Worm (Caenorhabditis elegans): Measurements from ENCODE around the gene F01G4.6.
"Not testable (repeated sequence)": the region's sequence is repeated elsewhere in the genome, so short reads cannot be mapped to it uniquely, and the experiment has no call there.

Gene F01G4.6

DNA sequence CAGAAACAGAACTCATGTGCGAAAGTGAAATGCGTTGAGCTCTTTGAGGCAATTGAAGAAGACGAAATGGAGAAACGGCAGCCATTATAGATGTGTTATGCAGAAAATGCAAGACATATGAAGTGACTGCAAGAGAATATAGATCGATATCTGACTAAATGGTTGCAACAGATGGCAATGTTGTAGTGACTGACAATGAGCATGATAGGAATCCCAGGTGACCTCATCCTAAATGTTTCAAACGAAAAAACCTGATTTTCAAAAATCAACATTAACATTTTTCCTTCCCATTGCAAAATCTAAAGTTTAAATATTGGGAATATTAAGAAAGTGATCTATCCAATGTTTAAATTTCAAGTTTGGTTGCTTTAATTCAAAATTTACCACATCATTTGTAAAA, 11.4 kb upstream of the F01G4.6 start, which contains the start of gene C08F8.15:
C08F8.15 (minus strand) TSS at position 101 of the 400 bp plus-strand sequence.
- TF ChIP-seq dao-5 (tag; optimal IDR thresholded peaks at IDR 0.05) = no peak
- TF ChIP-seq him-1 (tag; optimal IDR thresholded peaks at IDR 0.05) = no peak
- TF ChIP-seq W03F9.2 (tag; optimal IDR thresholded peaks at IDR 0.05) = no peak

ce11 chrIV:11159886-11160285, 10.6 kb upstream of the F01G4.6 start, which contains the start of gene mboa-4:
mboa-4 (minus strand) TSS chrIV:11159986.
- TF ChIP-seq W03F9.2 (tag; optimal IDR thresholded peaks at IDR 0.05) = no peak
- TF ChIP-seq dao-5 (tag; optimal IDR thresholded peaks at IDR 0.05) = no peak
- TF ChIP-seq him-1 (tag; optimal IDR thresholded peaks at IDR 0.05) = no peak

ce11 chrIV:11156526-11156925, 7.2 kb upstream of the F01G4.6 start:
- no peak for TF ChIP-seq W03F9.2 (tag; optimal IDR thresholded peaks at IDR 0.05)
- no peak for TF ChIP-seq him-1 (tag; optimal IDR thresholded peaks at IDR 0.05)
- no peak for TF ChIP-seq dao-5 (tag; optimal IDR thresholded peaks at IDR 0.05)

ce11 chrIV:11154425-11155114, 5.3 kb upstream of the F01G4.6 start, which contains the start of gene C08F8.3:
C08F8.3 (plus strand) TSS chrIV:11155044.
- TF ChIP-seq W03F9.2, him-1, dao-5 (tag; optimal IDR thresholded peaks at IDR 0.05): not testable (repeated sequence)

- no peak for TF ChIP-seq him-1 (tag; optimal IDR thresholded peaks at IDR 0.05)
- no peak for TF ChIP-seq W03F9.2 (tag; optimal IDR thresholded peaks at IDR 0.05)
Observed at ce11 chrIV:11150844-11151243, 1.5 kb upstream of the F01G4.6 start, which contains the start of gene C08F8.2. C08F8.2 (plus strand) TSS chrIV:11150997.

DNA sequence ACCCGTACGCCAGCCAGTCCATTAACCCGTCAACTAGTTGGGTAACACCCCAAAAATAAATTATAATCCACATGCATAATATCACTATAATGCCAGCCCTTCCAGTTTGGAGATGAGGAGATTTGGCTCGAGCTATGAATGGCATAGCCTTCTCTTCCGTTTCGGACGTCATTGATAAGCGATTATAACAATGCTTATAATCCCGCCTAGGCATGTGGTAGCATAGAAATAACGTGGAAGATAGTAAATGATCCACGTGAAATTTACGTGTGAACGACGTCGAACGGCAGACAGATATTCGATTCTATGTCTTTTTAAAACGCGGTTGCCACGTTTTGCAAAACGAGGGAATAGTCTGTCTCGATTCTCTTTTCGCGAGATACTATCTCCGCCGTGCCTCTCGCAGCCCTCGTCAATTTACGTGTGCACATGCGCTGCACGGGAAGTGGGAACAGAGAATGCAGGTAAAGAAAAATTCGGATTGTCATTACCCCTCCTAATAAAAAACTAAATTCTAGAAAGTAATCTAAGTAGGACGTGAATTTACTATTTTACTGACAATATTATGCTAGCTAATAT, 427 bp downstream of the F01G4.6 start:
- TF ChIP-seq him-1 (tag; optimal IDR thresholded peaks at IDR 0.05) (no peak), dao-5 (tag; optimal IDR thresholded peaks at IDR 0.05) (no peak), W03F9.2 (tag; optimal IDR thresholded peaks at IDR 0.05) (peak; percentile 26)

DNA sequence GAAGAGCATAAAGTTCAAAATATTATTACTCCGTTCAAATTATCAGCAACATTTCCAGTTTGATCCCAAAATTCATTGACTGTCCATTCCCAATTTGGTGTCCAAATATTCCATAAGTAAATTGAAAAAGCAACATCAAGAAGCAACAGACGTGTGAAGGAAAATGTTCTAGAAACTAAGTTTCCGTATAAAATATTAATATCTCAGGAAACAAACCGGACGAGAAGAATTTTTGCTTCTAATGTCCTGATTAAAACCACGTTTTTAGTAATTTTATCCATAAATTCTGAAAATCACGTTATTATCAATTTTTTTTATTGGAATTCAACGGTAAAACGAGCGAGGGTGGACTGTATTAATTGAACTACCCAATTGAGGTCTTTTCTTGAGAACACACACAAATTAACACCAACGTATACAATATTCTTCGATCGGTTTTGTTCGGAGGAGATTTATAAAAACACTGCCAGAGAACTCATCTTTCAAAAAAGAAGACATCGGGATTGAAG, 2.3 kb downstream of the F01G4.6 start, which contains the start of gene pigq-1:
pigq-1 (minus strand) TSS at position 286 of the 509 bp plus-strand sequence.
- TF ChIP-seq W03F9.2 (tag; optimal IDR thresholded peaks at IDR 0.05) (no peak), him-1 (tag; optimal IDR thresholded peaks at IDR 0.05) (no peak), dao-5 (tag; optimal IDR thresholded peaks at IDR 0.05) (peak; percentile 12)

DNA sequence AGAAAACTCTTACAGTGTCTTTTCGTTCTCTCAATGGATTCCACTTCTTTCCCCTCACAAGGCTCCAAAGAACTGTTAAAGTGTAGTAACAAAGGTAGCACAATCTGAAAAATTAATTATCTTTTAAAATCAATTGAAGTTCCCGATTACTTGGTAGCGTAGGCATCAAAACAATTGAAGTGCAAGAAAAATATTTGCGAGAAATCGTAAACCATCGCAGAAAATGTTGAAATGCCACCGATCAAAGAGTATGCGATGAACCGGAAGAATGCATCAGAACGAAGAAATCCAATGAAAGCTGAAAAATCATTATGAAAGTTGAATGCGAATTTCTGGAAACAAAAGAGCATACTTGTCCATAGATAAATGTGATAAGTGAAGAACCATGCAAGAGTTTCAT, 2.8 kb downstream of the F01G4.6 start:
- TF ChIP-seq dao-5 (tag; optimal IDR thresholded peaks at IDR 0.05) (no peak), him-1 (tag; optimal IDR thresholded peaks at IDR 0.05) (no peak), W03F9.2 (tag; optimal IDR thresholded peaks at IDR 0.05) (no peak)

- TF ChIP-seq him-1 (tag; optimal IDR thresholded peaks at IDR 0.05) (no peak), dao-5 (tag; optimal IDR thresholded peaks at IDR 0.05) (no peak), W03F9.2 (tag; optimal IDR thresholded peaks at IDR 0.05) (no peak)
Observed at ce11 chrIV:11145929-11146339, 3.4 kb downstream of the F01G4.6 start.

- TF ChIP-seq him-1 (tag; optimal IDR thresholded peaks at IDR 0.05) (no peak), W03F9.2 (tag; optimal IDR thresholded peaks at IDR 0.05) (no peak), dao-5 (tag; optimal IDR thresholded peaks at IDR 0.05) (no peak)
Observed at ce11 chrIV:11143228-11143444, 6.2 kb downstream of the F01G4.6 start, which contains the start of gene F01G4.4. F01G4.4 (plus strand) TSS chrIV:11143345.

- no peak for TF ChIP-seq him-1 (tag; optimal IDR thresholded peaks at IDR 0.05)
- TF ChIP-seq W03F9.2 (tag; optimal IDR thresholded peaks at IDR 0.05) = peak; percentile 14
Observed at ce11 chrIV:11142314-11143227, 6.7 kb downstream of the F01G4.6 start, which contains the start of gene skih-2. skih-2 (minus strand) TSS chrIV:11142364.

ce11 chrIV:11131268-11131667, 18.0 kb downstream of the F01G4.6 start, which contains the start of gene ard-1:
ard-1 (plus strand) TSS chrIV:11131279.
- TF ChIP-seq W03F9.2 (tag; optimal IDR thresholded peaks at IDR 0.05) (no peak), him-1 (tag; optimal IDR thresholded peaks at IDR 0.05) (no peak), dao-5 (tag; optimal IDR thresholded peaks at IDR 0.05) (no peak)

ce11 chrIV:11130774-11131173, 18.5 kb downstream of the F01G4.6 start:
- TF ChIP-seq W03F9.2 (tag; optimal IDR thresholded peaks at IDR 0.05) = no peak
- no peak for TF ChIP-seq him-1 (tag; optimal IDR thresholded peaks at IDR 0.05)
- TF ChIP-seq dao-5 (tag; optimal IDR thresholded peaks at IDR 0.05) = no peak
